Worm (Caenorhabditis elegans) whole organism, midembryonic: ENCODE measurements around the gene fipr-15.

ENCODE experiments used
- cog-1 ChIP-seq: sonication (generic microtip); optimal IDR thresholded peaks from 2 replicates; lab custom pipeline; 2016; ENCODE audit warnings: missing genetic modification characterization, missing compliant biosample characterization
- ref-1 ChIP-seq: fragments of 200-800 bp; sonication (Bioruptor generic); conservative IDR thresholded peaks from 2 replicates; pipeline ENCODE4 v1.3.6; 2022; ENCODE audit warnings: missing genetic modification reagents, missing genetic modification characterization, missing compliant biosample characterization
- ztf-29 ChIP-seq: fragments of 200-800 bp; sonication (Bioruptor generic); IDR thresholded peaks from 2 replicates; pipeline ENCODE4 v1.3.6; 2022; ENCODE audit warnings: missing genetic modification reagents, missing genetic modification characterization, missing compliant biosample characterization

DNA sequence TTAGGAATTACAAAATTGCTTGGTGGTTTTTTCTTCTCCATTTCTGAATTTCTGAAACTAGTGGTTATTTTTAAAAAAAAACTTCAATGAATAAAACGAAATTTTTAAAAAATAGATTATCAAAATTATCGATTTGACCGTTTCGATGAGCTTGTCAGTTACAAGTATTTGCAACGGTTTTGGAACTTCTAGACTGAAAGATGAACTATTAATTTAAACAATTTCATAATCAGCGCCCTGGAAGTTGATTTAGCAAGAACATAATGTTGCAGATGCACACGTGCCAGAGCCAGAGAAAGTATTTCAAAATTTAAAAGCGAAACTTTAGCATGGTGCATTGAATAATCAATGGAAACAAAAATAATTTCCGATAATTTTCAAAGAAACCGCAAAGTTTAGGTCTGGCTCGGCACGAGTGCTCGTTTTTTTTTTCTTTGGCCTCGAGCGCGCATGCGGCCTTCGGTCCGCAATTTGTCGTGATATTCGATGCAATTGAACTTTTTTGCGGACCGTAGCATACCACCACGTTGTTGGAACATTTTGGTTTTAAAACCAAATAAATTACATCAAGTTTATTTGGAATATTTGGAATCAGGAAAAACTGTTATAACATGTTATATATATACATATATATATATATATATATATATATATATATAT, 37.5 kb upstream of the fipr-15 start, which contains the start of gene T11G6.5:
- TF ChIP-seq ztf-29 (GFP tag; lab: Robert Waterston, UW): no peak
- no peak for TF ChIP-seq ref-1
- TF ChIP-seq cog-1 (tag; lab: Kevin White, UChicago): no peak
